Worm (Caenorhabditis elegans): Measurements from ENCODE around the gene Y45G5AM.9.

- TF ChIP-seq nhr-237 (tag; optimal IDR thresholded peaks at IDR 0.05): no peak
- TF ChIP-seq spr-3 (GFP tag; optimal IDR thresholded peaks at IDR 0.05): no peak
- TF ChIP-seq fkh-10 (GFP tag; optimal IDR thresholded peaks at IDR 0.05): no peak
- no peak for TF ChIP-seq snpc-4 (tag; optimal IDR thresholded peaks at IDR 0.05)
- TF ChIP-seq ceh-28 (tag; optimal IDR thresholded peaks at IDR 0.05): no peak
- TF ChIP-seq unc-130 (GFP tag; optimal IDR thresholded peaks at IDR 0.05): peak; percentile 90
- TF ChIP-seq zag-1 (tag; optimal IDR thresholded peaks at IDR 0.05): no peak
- no peak for TF ChIP-seq aly-2 (tag; optimal IDR thresholded peaks at IDR 0.05)
- TF ChIP-seq ztf-11 (tag; optimal IDR thresholded peaks at IDR 0.05): no peak
- TF ChIP-seq pqm-1 (tag; optimal IDR thresholded peaks at IDR 0.05): no peak
- no peak for TF ChIP-seq nhr-11 (tag; optimal IDR thresholded peaks at IDR 0.05)
These were observed 18.8 kb downstream of the Y45G5AM.9 start, which contains the start of the genes coh-4 and pid-5 for ce11 chrV:4175624-4176023.
